Fruit fly (Drosophila melanogaster) whole organism, pupa: ENCODE measurements around the gene Prp39.

Experiments
- CG10348 ChIP-seq: fragments of 200-800 bp; sonication (Bioruptor generic); IDR thresholded peaks from 2 replicates; pipeline ENCODE4 v1.3.6; 2022; ENCODE audit warnings: missing biosample characterization, missing genetic modification characterization
- CG12605 ChIP-seq: fragments of 200-800 bp; sonication (Bioruptor generic); IDR thresholded peaks from 2 replicates; pipeline ENCODE4 v1.3.6; 2022; ENCODE audit warnings: missing biosample characterization, missing genetic modification characterization
- CG32121 ChIP-seq: fragments of 200-800 bp; sonication (Bioruptor generic); IDR thresholded peaks from 2 replicates; pipeline ENCODE4 v1.3.6; 2022; ENCODE audit warnings: missing biosample characterization, missing genetic modification characterization
- CG34367 ChIP-seq: fragments of 200-800 bp; sonication (Bioruptor generic); optimal IDR thresholded peaks from 2 replicates; lab custom pipeline; 2018; ENCODE audit warnings: missing biosample characterization, mild to moderate bottlenecking, missing genetic modification characterization
- CG8301 ChIP-seq: fragments of 200-800 bp; sonication (Bioruptor generic); optimal IDR thresholded peaks from 2 replicates; lab custom pipeline; 2018; ENCODE audit warnings: missing biosample characterization, mild to moderate bottlenecking, missing genetic modification characterization
- Pif1A ChIP-seq: fragments of 200-800 bp; sonication (Bioruptor generic); optimal IDR thresholded peaks from 3 replicates; lab custom pipeline; 2016; ENCODE audit warnings: missing biosample characterization, missing genetic modification characterization
- Pif1B ChIP-seq: fragments of 200-800 bp; sonication (Bioruptor generic); optimal IDR thresholded peaks from 3 replicates; lab custom pipeline; 2016; ENCODE audit warnings: missing biosample characterization, missing genetic modification characterization
- rn ChIP-seq: fragments of 200-800 bp; sonication (Bioruptor generic); IDR thresholded peaks from 2 replicates; pipeline ENCODE4 v1.3.6; 2022; ENCODE audit warnings: missing biosample characterization, missing genetic modification characterization

- TF ChIP-seq rn, result no peak
- no peak for TF ChIP-seq Pif1B (GFP tag; lab: Kevin White, UChicago)
- no peak for TF ChIP-seq Pif1A (GFP tag; lab: Kevin White, UChicago)
- no peak for TF ChIP-seq CG32121 (GFP tag; lab: Robert Waterston, UW)
- no peak for TF ChIP-seq CG12605 (GFP tag; lab: Robert Waterston, UW)
- no peak for TF ChIP-seq CG8301 (tag; lab: Kevin White, UChicago)
- no peak for TF ChIP-seq CG34367
- no peak for TF ChIP-seq CG10348 (GFP tag; lab: Robert Waterston, UW)
Observed at dm6 chr3R:28830746-28831145, 18.8 kb downstream of the Prp39 start.
